Worm (Caenorhabditis elegans) whole organism, L2 larva: ENCODE data around the gene lyst-1.
A peak's percentile ranks its signal among the peaks of the same experiment; 100 is the strongest.

Experiments used
- C34F6.9 ChIP-seq: fragments of 150-350 bp; optimal IDR thresholded peaks from 2 replicates; lab custom pipeline; 2014; ENCODE audit warnings: missing biosample characterization, missing genetic modification characterization
- F13H6.1 ChIP-seq: sonication (generic microtip); optimal IDR thresholded peaks from 2 replicates; lab custom pipeline; 2016; ENCODE audit warnings: missing genetic modification characterization, missing compliant biosample characterization
- R02D3.7 ChIP-seq: fragments of 150-350 bp; optimal IDR thresholded peaks from 2 replicates; lab custom pipeline; 2014; ENCODE audit warnings: missing biosample characterization, missing genetic modification characterization
- Y55F3AM.14 ChIP-seq: fragments of 200-800 bp; sonication (Bioruptor generic); optimal IDR thresholded peaks from 2 replicates; lab custom pipeline; 2018; ENCODE audit warnings: mild to moderate bottlenecking, missing genetic modification characterization, missing compliant biosample characterization
- ZK546.5 ChIP-seq: sonication (generic microtip); optimal IDR thresholded peaks from 2 replicates; lab custom pipeline; 2017; ENCODE audit warnings: missing biosample characterization, missing genetic modification characterization
- alr-1 ChIP-seq: fragments of 150-350 bp; optimal IDR thresholded peaks from 2 replicates; lab custom pipeline; 2014; ENCODE audit warnings: missing biosample characterization, missing genetic modification characterization
- aly-2 ChIP-seq: fragments of 150-350 bp; optimal IDR thresholded peaks from 2 replicates; lab custom pipeline; 2014; ENCODE audit warnings: missing biosample characterization, missing genetic modification characterization
- ama-1 ChIP-seq: fragments of 150-350 bp; optimal IDR thresholded peaks from 2 replicates; lab custom pipeline; 2018; ENCODE audit warnings: inconsistent platforms
- blmp-1 ChIP-seq: sonication (generic microtip); optimal IDR thresholded peaks from 2 replicates; lab custom pipeline; 2017; ENCODE audit warnings: missing genetic modification characterization, mild to moderate bottlenecking, missing compliant biosample characterization, antibody characterized with exemption, moderate library complexity; ENCODE audit not compliant: insufficient read depth
- ceh-16 ChIP-seq: fragments of 150-350 bp; optimal IDR thresholded peaks from 2 replicates; lab custom pipeline; 2014; ENCODE audit warnings: missing biosample characterization, missing genetic modification characterization
- crh-2 ChIP-seq: sonication (generic microtip); optimal IDR thresholded peaks from 2 replicates; lab custom pipeline; 2017; ENCODE audit warnings: missing biosample characterization, missing genetic modification characterization
- dmd-4 ChIP-seq: sonication (generic microtip); optimal IDR thresholded peaks from 2 replicates; lab custom pipeline; 2017; ENCODE audit warnings: missing biosample characterization, missing genetic modification characterization
- egl-27 ChIP-seq: sonication (generic microtip); optimal IDR thresholded peaks from 3 replicates; lab custom pipeline; 2017; ENCODE audit warnings: missing biosample characterization, missing genetic modification reagents, missing genetic modification characterization
- elt-1 ChIP-seq: fragments of 150-350 bp; optimal IDR thresholded peaks from 2 replicates; lab custom pipeline; 2014; ENCODE audit warnings: missing biosample characterization, missing genetic modification characterization
- elt-3 ChIP-seq: sonication (generic microtip); optimal IDR thresholded peaks from 2 replicates; lab custom pipeline; 2017; ENCODE audit warnings: missing biosample characterization, missing genetic modification characterization
- fos-1 ChIP-seq: fragments of 150-350 bp; optimal IDR thresholded peaks from 2 replicates; lab custom pipeline; 2014; ENCODE audit warnings: missing biosample characterization, missing genetic modification characterization
- lin-11 ChIP-seq: fragments of 150-350 bp; sonication (generic microtip); optimal IDR thresholded peaks from 2 replicates; lab custom pipeline; 2014; ENCODE audit warnings: missing biosample characterization, missing genetic modification characterization, inconsistent platforms, mixed read lengths
- lin-13 ChIP-seq: fragments of 150-350 bp; optimal IDR thresholded peaks from 2 replicates; lab custom pipeline; 2014; ENCODE audit warnings: missing biosample characterization, missing genetic modification reagents, missing genetic modification characterization
- lsy-2 ChIP-seq, 2 experiments: fragments of 150-350 bp in 1 of 2; sonication (generic microtip) in 1 of 2; optimal IDR thresholded peaks; 2 replicates each; lab custom pipeline; 2014 to 2017; ENCODE audit warnings: missing biosample characterization in 2 of 2, missing genetic modification characterization in 2 of 2
- mab-5 ChIP-seq: fragments of 150-350 bp; optimal IDR thresholded peaks from 2 replicates; lab custom pipeline; 2014; ENCODE audit warnings: missing biosample characterization, missing genetic modification characterization
- mbf-1 ChIP-seq: sonication (generic microtip); optimal IDR thresholded peaks from 2 replicates; lab custom pipeline; 2017; ENCODE audit warnings: missing biosample characterization, missing genetic modification characterization
- mdl-1 ChIP-seq, 2 experiments: fragments of 150-350 bp in 1 of 2; sonication (generic microtip) in 1 of 2; optimal IDR thresholded peaks; 2 replicates each; lab custom pipeline; 2017; ENCODE audit warnings: missing biosample characterization in 2 of 2, missing genetic modification characterization in 2 of 2
- nhr-10 ChIP-seq: sonication (generic microtip); optimal IDR thresholded peaks from 2 replicates; lab custom pipeline; 2017; ENCODE audit warnings: missing biosample characterization, missing genetic modification characterization
- nhr-11 ChIP-seq: fragments of 150-350 bp; optimal IDR thresholded peaks from 2 replicates; lab custom pipeline; 2014; ENCODE audit warnings: missing biosample characterization, missing genetic modification characterization
- nhr-12 ChIP-seq: fragments of 150-350 bp; optimal IDR thresholded peaks from 2 replicates; lab custom pipeline; 2014; ENCODE audit warnings: missing biosample characterization, missing genetic modification characterization
- nhr-129 ChIP-seq: fragments of 150-350 bp; optimal IDR thresholded peaks from 2 replicates; lab custom pipeline; 2014; ENCODE audit warnings: missing biosample characterization, missing genetic modification characterization
- nhr-23 ChIP-seq: fragments of 150-350 bp; optimal IDR thresholded peaks from 2 replicates; lab custom pipeline; 2014; ENCODE audit warnings: missing biosample characterization, missing genetic modification reagents, missing genetic modification characterization
- nhr-237 ChIP-seq: fragments of 150-350 bp; optimal IDR thresholded peaks from 2 replicates; lab custom pipeline; 2014; ENCODE audit warnings: missing biosample characterization, missing genetic modification characterization
- nhr-25 ChIP-seq: fragments of 150-350 bp; sonication (generic microtip); optimal IDR thresholded peaks from 3 replicates; lab custom pipeline; 2014; ENCODE audit warnings: missing biosample characterization, missing genetic modification characterization
- nhr-6 ChIP-seq: fragments of 150-350 bp; optimal IDR thresholded peaks from 2 replicates; lab custom pipeline; 2014; ENCODE audit warnings: missing biosample characterization, missing genetic modification characterization
- peb-1 ChIP-seq: fragments of 150-350 bp; optimal IDR thresholded peaks from 2 replicates; lab custom pipeline; 2014; ENCODE audit warnings: missing biosample characterization, missing genetic modification characterization
- sem-4 ChIP-seq: fragments of 150-350 bp; optimal IDR thresholded peaks from 2 replicates; lab custom pipeline; 2014; ENCODE audit warnings: missing biosample characterization, missing genetic modification reagents, missing genetic modification characterization
- skn-1 ChIP-seq: sonication (generic microtip); optimal IDR thresholded peaks from 2 replicates; lab custom pipeline; 2017; ENCODE audit warnings: missing biosample characterization, missing genetic modification characterization
- sma-3 ChIP-seq: sonication (generic microtip); optimal IDR thresholded peaks from 2 replicates; lab custom pipeline; 2016; ENCODE audit warnings: missing genetic modification reagents, missing genetic modification characterization, missing compliant biosample characterization
- sma-9 ChIP-seq, 2 experiments: fragments of 150-350 bp in 1 of 2; sonication (generic microtip) in 1 of 2; optimal IDR thresholded peaks; 2 replicates each; lab custom pipeline; 2014 to 2016; ENCODE audit warnings: missing genetic modification characterization in 2 of 2, mild to moderate bottlenecking in 1 of 2, missing biosample characterization in 1 of 2, missing compliant biosample characterization in 1 of 2, missing genetic modification reagents in 1 of 2, moderate library complexity in 1 of 2
- snpc-4 ChIP-seq: fragments of 150-350 bp; optimal IDR thresholded peaks from 2 replicates; lab custom pipeline; 2014; ENCODE audit warnings: missing biosample characterization, missing genetic modification characterization
- unc-39 ChIP-seq: fragments of 150-350 bp; optimal IDR thresholded peaks from 2 replicates; lab custom pipeline; 2014; ENCODE audit warnings: missing biosample characterization, missing genetic modification characterization
- unc-55 ChIP-seq: fragments of 150-350 bp; sonication (generic microtip); optimal IDR thresholded peaks from 3 replicates; lab custom pipeline; 2014; ENCODE audit warnings: missing biosample characterization, missing genetic modification reagents, missing genetic modification characterization
- unc-62 ChIP-seq: fragments of 150-350 bp; optimal IDR thresholded peaks from 2 replicates; lab custom pipeline; 2014; ENCODE audit warnings: missing biosample characterization, missing genetic modification reagents, missing genetic modification characterization
- zag-1 ChIP-seq: fragments of 150-350 bp; optimal IDR thresholded peaks from 2 replicates; lab custom pipeline; 2014; ENCODE audit warnings: missing biosample characterization, missing genetic modification characterization
- ztf-1 ChIP-seq: fragments of 200-800 bp; sonication (Bioruptor generic); conservative IDR thresholded peaks from 2 replicates; pipeline ENCODE4 v1.3.6; 2022; ENCODE audit warnings: missing genetic modification characterization, missing compliant biosample characterization
- ztf-11 ChIP-seq: sonication (generic microtip); optimal IDR thresholded peaks from 2 replicates; lab custom pipeline; 2017; ENCODE audit warnings: missing biosample characterization, missing genetic modification characterization
- ztf-4 ChIP-seq: fragments of 150-350 bp; optimal IDR thresholded peaks from 2 replicates; lab custom pipeline; 2014; ENCODE audit warnings: missing biosample characterization, missing genetic modification characterization

The lyst-1 gene

DNA sequence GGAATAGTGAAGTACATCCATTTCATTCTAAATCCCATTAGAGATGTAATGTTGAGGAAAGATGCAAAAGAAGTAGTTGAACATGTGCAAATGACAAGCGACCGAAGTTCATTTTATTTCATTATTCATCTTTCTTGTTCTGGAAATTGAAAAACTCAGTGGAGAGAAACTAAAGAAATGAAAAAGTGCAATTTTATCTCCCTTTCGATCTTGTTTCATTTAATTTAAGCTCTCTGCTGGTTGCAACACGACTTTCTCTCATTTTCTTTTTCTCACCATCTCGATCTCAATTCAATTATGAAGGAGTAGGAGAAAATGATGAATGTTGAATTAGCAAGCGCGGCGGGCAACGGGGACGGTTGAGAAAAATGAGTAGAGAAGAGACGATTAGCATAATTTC lies 43.4 kb upstream of the lyst-1 start (continued):
- TF ChIP-seq sma-3 (GFP tag; lab: Kevin White, UChicago) (no peak), unc-62 (no peak), nhr-6 (tag; lab: Kevin White, UChicago) (no peak), aly-2 (tag; lab: Kevin White, UChicago) (no peak), egl-27 (tag; lab: Kevin White, UChicago) (peak; percentile 19), unc-39 (tag; lab: Kevin White, UChicago) (no peak), mbf-1 (tag; lab: Kevin White, UChicago) (no peak), ceh-16 (tag; lab: Kevin White, UChicago) (no peak), elt-3 (tag; lab: Kevin White, UChicago) (no peak), unc-55 (peak; percentile 58), Y55F3AM.14 (GFP tag; lab: Kevin White, UChicago) (no peak), ztf-4 (tag; lab: Kevin White, UChicago) (no peak), nhr-12 (tag; lab: Kevin White, UChicago) (no peak), R02D3.7 (tag; lab: Kevin White, UChicago) (no peak), crh-2 (tag; lab: Kevin White, UChicago) (peak; percentile 36), ZK546.5 (tag; lab: Kevin White, UChicago) (no peak), F13H6.1 (tag; lab: Kevin White, UChicago) (no peak), mdl-1 (tag; optimal IDR thresholded peaks at IDR 0.05; lab: Kevin White, UChicago) (no peak), sem-4 (tag; lab: Kevin White, UChicago) (peak; percentile 60), nhr-129 (peak; percentile 1), peb-1 (no peak)
- TF ChIP-seq, all 48 proteins: peak for 8

DNA sequence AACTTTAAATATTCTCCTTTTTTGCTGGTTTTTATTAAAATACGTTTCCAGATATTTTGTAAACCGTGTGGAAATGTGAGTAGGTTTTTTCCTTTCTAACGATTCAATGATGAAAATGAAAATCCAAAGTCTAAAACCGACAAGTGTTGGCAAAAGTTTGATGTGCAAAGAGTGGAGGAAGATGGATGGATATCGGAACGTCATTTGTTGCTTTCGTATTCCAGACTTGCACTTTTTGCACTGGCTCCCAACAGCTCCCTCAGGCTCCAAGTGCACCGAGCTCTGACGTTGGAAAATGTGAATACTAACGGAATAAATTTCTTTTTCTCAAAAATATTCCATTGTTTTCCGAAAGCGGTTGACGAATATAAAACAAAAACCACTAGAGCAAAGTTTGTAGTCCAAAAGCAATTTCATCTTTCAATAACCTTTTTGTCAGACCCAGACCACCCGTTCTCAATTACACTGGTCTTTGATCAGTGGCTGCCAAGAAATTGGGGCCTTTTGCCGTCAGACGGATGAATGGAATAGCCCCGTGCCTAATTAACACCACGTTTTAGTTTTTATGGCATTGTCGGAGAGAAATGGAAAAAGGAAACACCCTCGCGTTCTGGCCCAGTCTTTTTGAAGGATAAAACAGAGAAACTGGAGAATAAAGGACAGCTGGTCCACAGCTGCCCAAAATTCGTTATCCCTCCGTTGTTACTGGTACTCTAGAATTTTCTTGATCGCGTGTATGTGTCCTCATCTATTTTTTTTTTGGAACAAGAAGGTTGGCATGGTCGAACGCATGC lies 41.9 kb upstream of the lyst-1 start:
- peak; percentile 2 for TF ChIP-seq sma-9 (GFP tag; optimal IDR thresholded peaks at IDR 0.05; lab: Kevin White, UChicago)
- no peak for TF ChIP-seq sma-9 (tag; optimal IDR thresholded peaks at IDR 0.05; lab: Kevin White, UChicago)
- TF ChIP-seq zag-1 (tag; lab: Kevin White, UChicago): peak; percentile 47
- peak; percentile 40 for TF ChIP-seq unc-55
- TF ChIP-seq sem-4 (tag; lab: Kevin White, UChicago): peak; percentile 60
- TF ChIP-seq unc-62: peak; percentile 14
- no peak for TF ChIP-seq nhr-11 (tag; lab: Kevin White, UChicago)
- no peak for TF ChIP-seq fos-1
- peak; percentile 36 for TF ChIP-seq nhr-129

DNA sequence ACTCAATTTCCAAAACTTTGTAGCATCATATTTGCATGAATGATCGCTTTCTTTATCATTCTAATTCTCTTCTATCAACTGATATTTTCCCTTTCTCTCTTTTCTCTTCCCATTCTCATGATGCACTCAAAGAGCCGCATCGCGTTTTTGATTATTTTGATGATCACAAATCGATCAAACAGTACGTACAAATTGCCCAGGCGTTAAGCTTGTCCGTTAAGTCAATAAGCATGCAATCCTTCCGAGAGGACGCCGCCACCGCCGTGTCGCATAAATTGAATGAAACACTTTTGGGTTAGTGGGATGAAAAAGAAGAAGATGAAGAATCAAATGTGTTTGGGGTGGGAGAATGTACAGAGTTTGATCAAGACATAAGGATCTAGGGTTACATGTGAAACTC lies 40.7 kb upstream of the lyst-1 start:
- TF ChIP-seq sma-9 (GFP tag; optimal IDR thresholded peaks at IDR 0.05; lab: Kevin White, UChicago) (peak; percentile 10), sma-9 (tag; optimal IDR thresholded peaks at IDR 0.05; lab: Kevin White, UChicago) (no peak), sma-3 (GFP tag; lab: Kevin White, UChicago) (no peak)

DNA sequence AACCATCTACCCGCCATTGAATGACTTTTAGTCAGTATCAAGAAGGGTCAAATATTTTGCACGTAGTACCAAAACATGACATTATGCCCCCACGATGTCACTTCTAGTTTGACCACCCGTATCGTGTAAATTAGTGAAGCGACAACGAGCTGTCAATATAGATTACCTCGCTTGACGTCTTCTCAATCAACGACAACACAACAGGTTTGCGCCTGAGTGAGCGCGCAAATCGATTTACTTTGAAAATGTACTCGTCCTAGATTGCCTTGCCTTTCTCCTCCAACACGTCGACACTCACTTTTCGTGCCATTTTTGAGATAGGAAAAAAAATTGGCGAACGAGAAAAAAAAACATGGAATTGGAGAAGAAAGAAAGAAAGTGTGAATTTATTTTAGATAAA lies 39.7 kb upstream of the lyst-1 start:
- TF ChIP-seq elt-3 (tag; lab: Kevin White, UChicago): no peak
- TF ChIP-seq egl-27 (tag; lab: Kevin White, UChicago): no peak
- TF ChIP-seq nhr-10 (tag; lab: Kevin White, UChicago): no peak
- no peak for TF ChIP-seq lin-13 (GFP tag; lab: Kevin White, UChicago)
- TF ChIP-seq Y55F3AM.14 (GFP tag; lab: Kevin White, UChicago): no peak
- peak; percentile 66 for TF ChIP-seq nhr-129
- TF ChIP-seq sem-4 (tag; lab: Kevin White, UChicago): peak; percentile 35
- TF ChIP-seq lsy-2 (tag; optimal IDR thresholded peaks at IDR 0.05; lab: Kevin White, UChicago): no peak
- no peak for TF ChIP-seq nhr-11 (tag; lab: Kevin White, UChicago)
- no peak for TF ChIP-seq ztf-1 (GFP tag; lab: Robert Waterston, UW)
- peak; percentile 43 for TF ChIP-seq C34F6.9 (tag; lab: Kevin White, UChicago)
- no peak for TF ChIP-seq unc-55
- no peak for TF ChIP-seq snpc-4
- no peak for TF ChIP-seq dmd-4 (tag; lab: Kevin White, UChicago)
- no peak for TF ChIP-seq lin-11 (tag; lab: Kevin White, UChicago)
- no peak for TF ChIP-seq unc-39 (tag; lab: Kevin White, UChicago)
- TF ChIP-seq nhr-237: no peak
- TF ChIP-seq mdl-1 (tag; optimal IDR thresholded peaks at IDR 0.05; lab: Kevin White, UChicago): peak in 1 of 2 experiments; percentile 18
- TF ChIP-seq nhr-25: peak; percentile 91
- no peak for TF ChIP-seq aly-2 (tag; lab: Kevin White, UChicago)
- peak; percentile 73 for TF ChIP-seq sma-9 (GFP tag; optimal IDR thresholded peaks at IDR 0.05; lab: Kevin White, UChicago)
- no peak for TF ChIP-seq sma-9 (tag; optimal IDR thresholded peaks at IDR 0.05; lab: Kevin White, UChicago)
- TF ChIP-seq ceh-16 (tag; lab: Kevin White, UChicago): peak; percentile 62
- TF ChIP-seq R02D3.7 (tag; lab: Kevin White, UChicago): no peak
- TF ChIP-seq unc-62: no peak
- TF ChIP-seq skn-1 (tag; lab: Kevin White, UChicago): no peak
- TF ChIP-seq alr-1 (tag; lab: Kevin White, UChicago): no peak
- TF ChIP-seq nhr-6 (tag; lab: Kevin White, UChicago): no peak
- TF ChIP-seq ztf-11 (tag; lab: Kevin White, UChicago): no peak
- no peak for TF ChIP-seq mab-5 (tag; lab: Kevin White, UChicago)
- TF ChIP-seq blmp-1 (tag; lab: Kevin White, UChicago): peak; percentile 67
- no peak for TF ChIP-seq ama-1 (lab: Kevin White, UChicago)
- no peak for TF ChIP-seq nhr-23 (tag; lab: Kevin White, UChicago)
- no peak for TF ChIP-seq mbf-1 (tag; lab: Kevin White, UChicago)
- TF ChIP-seq elt-1 (tag; lab: Kevin White, UChicago): no peak
- peak; percentile 44 for TF ChIP-seq sma-3 (GFP tag; lab: Kevin White, UChicago)
